Worm (Caenorhabditis elegans): ENCODE data around the gene famk-1.

famk-1 gene

ce11 chrX:15241169-15241568, 28.1 kb upstream of the famk-1 start (continued):
- TF ChIP-seq dmd-6 (GFP tag; IDR thresholded peaks at IDR 0.05) = peak; percentile 49

ce11 chrX:15236036-15236435, 23.0 kb upstream of the famk-1 start:
- TF ChIP-seq mes-2 (tag; optimal IDR thresholded peaks at IDR 0.05; ENCODE audit: poor library complexity, severe bottlenecking) (peak; percentile 58), pqm-1 (tag; optimal IDR thresholded peaks at IDR 0.05) (no peak), hmg-1.1 (GFP tag; IDR thresholded peaks at IDR 0.05) (no peak), T20F7.1 (GFP tag; optimal IDR thresholded peaks at IDR 0.05) (no peak), daf-19 (GFP tag; conservative IDR thresholded peaks at IDR 0.05) (no peak), zag-1 (tag; optimal IDR thresholded peaks at IDR 0.05) (no peak), arid-1 (GFP tag; conservative IDR thresholded peaks at IDR 0.05) (no peak), F10B5.3 (tag; optimal IDR thresholded peaks at IDR 0.05) (no peak), egl-43 (GFP tag; IDR thresholded peaks at IDR 0.05) (peak; percentile 53), jun-1 (tag; optimal IDR thresholded peaks at IDR 0.05) (no peak), nhr-76 (tag; optimal IDR thresholded peaks at IDR 0.05) (no peak), madf-5 (GFP tag; IDR thresholded peaks at IDR 0.05) (no peak), mxl-2 (GFP tag; conservative IDR thresholded peaks at IDR 0.05) (no peak), saeg-2 (GFP tag; IDR thresholded peaks at IDR 0.05) (no peak), ctbp-1 (GFP tag; IDR thresholded peaks at IDR 0.05) (peak; percentile 62; the same call in 1 of the 2 replicates), dmd-6 (GFP tag; IDR thresholded peaks at IDR 0.05) (peak; percentile 51), ZK546.5 (tag; optimal IDR thresholded peaks at IDR 0.05) (no peak), nhr-28 (tag; optimal IDR thresholded peaks at IDR 0.05) (no peak), tra-1 (GFP tag; IDR thresholded peaks at IDR 0.05) (no peak), sdz-12 (GFP tag; optimal IDR thresholded peaks at IDR 0.05) (no peak), Y48G9A.11 (GFP tag; IDR thresholded peaks at IDR 0.05) (peak; percentile 25; the same call in 1 of the 2 replicates), lin-29 (GFP tag; IDR thresholded peaks at IDR 0.05) (no peak), ceh-82 (tag; optimal IDR thresholded peaks at IDR 0.05) (no peak), mxl-3 (GFP tag; optimal IDR thresholded peaks at IDR 0.05) (no peak), lir-3 (tag; optimal IDR thresholded peaks at IDR 0.05) (no peak), zip-2 (tag; optimal IDR thresholded peaks at IDR 0.05) (no peak), R02D3.7 (tag; optimal IDR thresholded peaks at IDR 0.05) (no peak), ztf-11 (tag; optimal IDR thresholded peaks at IDR 0.05) (no peak), hlh-11 (tag; optimal IDR thresholded peaks at IDR 0.05) (peak; percentile 24), T26A8.4 (GFP tag; IDR thresholded peaks at IDR 0.05) (no peak), pha-4 (GFP tag; IDR thresholded peaks at IDR 0.05) (no peak), pha-4 (tag; optimal IDR thresholded peaks at IDR 0.05) (no peak), lsy-2 (tag; optimal IDR thresholded peaks at IDR 0.05) (no peak), spr-3 (GFP tag; optimal IDR thresholded peaks at IDR 0.05) (no peak), snpc-1.2 (GFP tag; IDR thresholded peaks at IDR 0.05) (peak; percentile 81), nhr-237 (tag; optimal IDR thresholded peaks at IDR 0.05) (no peak), nhr-111 (GFP tag; optimal IDR thresholded peaks at IDR 0.05) (no peak), nhr-41 (GFP tag; IDR thresholded peaks at IDR 0.05) (no peak), dmd-9 (GFP tag; IDR thresholded peaks at IDR 0.05) (no peak), lin-1 (GFP tag; IDR thresholded peaks at IDR 0.05) (peak; percentile 52; the same call in 1 of the 2 replicates), hif-1 (tag; optimal IDR thresholded peaks at IDR 0.05) (no peak), zip-11 (GFP tag; IDR thresholded peaks at IDR 0.05) (no peak), egl-27 (tag; optimal IDR thresholded peaks at IDR 0.05) (no peak), aly-2 (tag; optimal IDR thresholded peaks at IDR 0.05) (no peak), fos-1 (tag; optimal IDR thresholded peaks at IDR 0.05) (no peak), F44E2.7 (GFP tag; IDR thresholded peaks at IDR 0.05) (no peak), nhr-42 (GFP tag; IDR thresholded peaks at IDR 0.05) (no peak), ceh-62 (tag; optimal IDR thresholded peaks at IDR 0.05) (no peak), dmd-8 (GFP tag; IDR thresholded peaks at IDR 0.05) (no peak), lin-39 (tag; optimal IDR thresholded peaks at IDR 0.05) (no peak), ceh-32 (tag; optimal IDR thresholded peaks at IDR 0.05; ENCODE audit: poor library complexity) (no peak)
